Worm (Caenorhabditis elegans): ENCODE results near the gene cdh-5.

Gene cdh-5

DNA sequence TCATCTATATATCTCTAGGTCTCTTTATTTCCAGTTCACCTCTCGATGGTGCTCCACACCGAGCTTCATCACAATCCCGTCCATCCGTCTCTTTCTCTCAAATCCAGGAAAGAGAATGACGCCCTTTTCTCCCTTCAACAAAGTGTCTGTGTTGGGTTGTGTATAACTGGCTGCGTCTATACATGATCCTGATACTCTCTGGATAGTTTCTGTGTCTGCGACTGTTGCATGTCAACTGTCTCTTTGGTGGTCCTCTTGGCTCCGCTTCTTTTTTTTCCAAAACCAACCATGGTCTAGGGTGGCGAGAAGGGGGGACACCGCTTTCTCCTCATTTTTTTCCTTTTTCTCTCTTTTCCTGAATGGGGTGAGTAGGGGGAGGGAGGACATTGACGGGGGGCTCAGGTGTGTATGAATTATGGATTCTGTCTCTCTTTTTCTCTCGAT, 39.1 kb upstream of the cdh-5 start (continued):
- TF ChIP-seq nhr-111 (GFP tag; optimal IDR thresholded peaks at IDR 0.05) = no peak
- peak; percentile 33 for TF ChIP-seq hlh-30 (tag; optimal IDR thresholded peaks at IDR 0.05; ENCODE audit: insufficient read depth)
- no peak for TF ChIP-seq F49E8.2 (tag; optimal IDR thresholded peaks at IDR 0.05; ENCODE audit: borderline replicate concordance)
- TF ChIP-seq cey-2 (tag; optimal IDR thresholded peaks at IDR 0.05; ENCODE audit: borderline replicate concordance, insufficient read depth) = no peak
- TF ChIP-seq nhr-237 (tag; optimal IDR thresholded peaks at IDR 0.05) = no peak
- TF ChIP-seq unc-130 (GFP tag; optimal IDR thresholded peaks at IDR 0.05) = no peak
- peak; percentile 29 to 50 for TF ChIP-seq lsy-2 (tag; optimal IDR thresholded peaks at IDR 0.05)

DNA sequence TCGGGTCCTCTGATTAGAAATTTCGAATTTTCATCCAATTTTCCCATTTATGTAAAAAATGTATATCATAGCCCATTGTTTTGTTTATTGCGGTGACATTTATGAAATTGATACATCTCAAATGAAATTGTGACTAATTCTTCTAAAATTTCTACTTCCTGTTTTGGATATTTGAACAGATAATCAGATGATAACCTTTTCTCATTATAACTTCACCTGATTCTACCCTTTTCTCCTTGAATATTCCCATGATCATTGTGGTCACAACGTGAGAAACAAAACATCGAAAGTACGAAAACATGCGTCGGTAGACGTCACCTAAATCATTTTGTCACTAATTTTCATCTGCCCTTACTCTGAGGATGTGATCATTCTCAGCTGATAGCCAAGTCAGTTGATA, 38.5 kb upstream of the cdh-5 start:
- TF ChIP-seq spr-3 (GFP tag; optimal IDR thresholded peaks at IDR 0.05) = no peak
- TF ChIP-seq rbr-2 (tag; optimal IDR thresholded peaks at IDR 0.05) = no peak
- TF ChIP-seq hlh-30 (tag; optimal IDR thresholded peaks at IDR 0.05; ENCODE audit: insufficient read depth) = peak; percentile 29

DNA sequence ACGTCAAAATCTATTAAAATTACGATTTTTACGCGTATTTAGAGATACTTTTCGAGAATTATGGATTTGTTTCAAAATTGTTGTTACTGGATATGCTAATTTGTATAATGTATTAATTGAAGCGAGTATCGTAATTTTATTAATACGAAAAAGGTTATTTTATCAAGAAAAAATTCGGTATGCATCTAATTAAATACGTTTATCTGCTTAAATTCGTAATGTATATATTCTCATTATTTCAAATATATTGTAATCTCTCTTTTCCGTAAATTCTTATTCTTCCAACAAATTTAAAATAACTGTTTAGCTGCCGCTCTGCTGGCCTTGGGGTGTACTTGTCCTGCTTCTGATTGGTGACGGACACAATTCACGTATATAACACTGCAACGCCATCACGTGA, 37.7 kb upstream of the cdh-5 start, which contains the start of gene dgk-4:
Gene dgk-4, plus strand, starts transcription at position 301 of the 400 bp plus-strand sequence.
- no peak for TF ChIP-seq hlh-30 (tag; optimal IDR thresholded peaks at IDR 0.05; ENCODE audit: insufficient read depth)
- no peak for TF ChIP-seq lin-39 (tag; optimal IDR thresholded peaks at IDR 0.05)
- no peak for TF ChIP-seq Y48G9A.11 (GFP tag; IDR thresholded peaks at IDR 0.05)
- no peak for TF ChIP-seq tag-97 (GFP tag; IDR thresholded peaks at IDR 0.05)
- no peak for TF ChIP-seq ztf-7 (tag; optimal IDR thresholded peaks at IDR 0.05)
- no peak for TF ChIP-seq ceh-82 (tag; optimal IDR thresholded peaks at IDR 0.05)
- no peak for TF ChIP-seq hlh-11 (tag; optimal IDR thresholded peaks at IDR 0.05)
- TF ChIP-seq lin-38 (GFP tag; IDR thresholded peaks at IDR 0.05) = no peak
- no peak for TF ChIP-seq skn-1 (tag; optimal IDR thresholded peaks at IDR 0.05)
- no peak for TF ChIP-seq nhr-25 (tag; optimal IDR thresholded peaks at IDR 0.05; ENCODE audit: borderline replicate concordance, insufficient read depth)
- no peak for TF ChIP-seq arid-1 (GFP tag; conservative IDR thresholded peaks at IDR 0.05)
- no peak for TF ChIP-seq cey-2 (tag; optimal IDR thresholded peaks at IDR 0.05; ENCODE audit: borderline replicate concordance, insufficient read depth)
- no peak for TF ChIP-seq dmd-8 (GFP tag; IDR thresholded peaks at IDR 0.05)
- TF ChIP-seq duxl-1 (tag; optimal IDR thresholded peaks at IDR 0.05; ENCODE audit: poor library complexity) = no peak
- no peak for TF ChIP-seq ZK546.5 (tag; optimal IDR thresholded peaks at IDR 0.05)

DNA sequence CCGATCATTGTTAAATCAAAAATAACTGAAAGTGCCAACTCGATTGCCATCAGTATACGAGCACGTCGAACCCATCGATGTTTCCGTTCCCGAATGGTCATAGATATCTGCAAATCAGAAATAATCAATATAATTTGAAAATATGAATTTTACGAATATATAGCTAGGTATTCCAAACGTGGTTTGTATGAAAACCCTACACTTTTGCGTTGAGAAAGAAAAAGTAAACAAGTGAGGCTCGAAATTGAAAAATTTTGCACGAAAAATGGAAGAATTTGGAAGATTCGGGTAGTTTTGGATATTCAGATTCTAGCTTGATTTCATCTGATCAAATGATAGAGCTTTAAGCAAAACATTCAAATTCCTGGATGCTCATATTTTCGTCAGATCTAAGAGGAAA, 30.0 kb upstream of the cdh-5 start, which contains the start of gene F42A9.9:
Gene F42A9.9, minus strand, starts transcription at position 101 of the 400 bp plus-strand sequence.
- TF ChIP-seq nhr-48 (tag; optimal IDR thresholded peaks at IDR 0.05) = no peak
- no peak for TF ChIP-seq pqm-1 (tag; optimal IDR thresholded peaks at IDR 0.05)

DNA sequence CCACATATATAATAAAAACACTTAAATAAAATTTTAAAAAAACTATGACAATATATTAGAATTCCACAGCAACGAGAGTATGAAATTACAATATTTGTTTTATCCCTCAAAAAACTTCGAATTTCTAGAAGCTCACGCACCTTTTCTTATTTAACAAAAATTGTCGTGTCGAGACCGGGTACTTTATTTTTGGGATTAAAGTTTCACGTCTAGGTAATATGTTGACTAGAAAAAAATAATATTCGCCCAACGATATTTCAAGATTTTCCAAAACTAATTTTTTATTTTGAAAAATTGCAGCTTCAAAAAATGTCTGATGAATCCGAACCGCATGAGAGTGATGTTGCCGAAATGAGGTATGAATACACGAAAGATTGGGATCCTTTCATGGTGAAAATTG, 24.3 kb upstream of the cdh-5 start, which contains the start of gene C49C8.3:
Gene C49C8.3, plus strand, starts transcription at position 301 of the 400 bp plus-strand sequence.
- TF ChIP-seq nhr-28 (tag; optimal IDR thresholded peaks at IDR 0.05) (no peak), fkh-10 (GFP tag; optimal IDR thresholded peaks at IDR 0.05) (no peak), ceh-20 (GFP tag; IDR thresholded peaks at IDR 0.05) (no peak)

DNA sequence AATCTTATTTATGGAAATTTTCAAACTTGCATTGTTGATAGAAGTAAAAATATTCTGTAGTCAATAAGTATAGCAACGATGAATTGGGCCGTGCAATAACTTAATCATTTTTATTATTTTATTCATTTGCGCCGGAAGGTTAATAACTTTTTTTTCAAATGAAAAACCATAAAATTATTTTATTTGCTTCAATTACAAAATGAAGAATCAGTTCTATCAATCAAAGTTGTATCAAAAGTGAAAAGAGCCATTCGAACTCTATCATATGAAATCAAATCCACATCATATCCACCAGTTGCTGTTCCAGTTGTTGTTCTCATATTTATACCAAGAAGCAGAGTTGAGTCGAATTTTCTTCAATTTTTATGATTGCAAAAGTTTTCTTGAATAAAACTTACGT, 20.2 kb upstream of the cdh-5 start, which contains the start of gene cyp-33E1:
Gene cyp-33E1, minus strand, starts transcription at position 101 of the 400 bp plus-strand sequence.
- TF ChIP-seq lin-15B (tag; optimal IDR thresholded peaks at IDR 0.05) (no peak), daf-19 (GFP tag; conservative IDR thresholded peaks at IDR 0.05) (no peak)

DNA sequence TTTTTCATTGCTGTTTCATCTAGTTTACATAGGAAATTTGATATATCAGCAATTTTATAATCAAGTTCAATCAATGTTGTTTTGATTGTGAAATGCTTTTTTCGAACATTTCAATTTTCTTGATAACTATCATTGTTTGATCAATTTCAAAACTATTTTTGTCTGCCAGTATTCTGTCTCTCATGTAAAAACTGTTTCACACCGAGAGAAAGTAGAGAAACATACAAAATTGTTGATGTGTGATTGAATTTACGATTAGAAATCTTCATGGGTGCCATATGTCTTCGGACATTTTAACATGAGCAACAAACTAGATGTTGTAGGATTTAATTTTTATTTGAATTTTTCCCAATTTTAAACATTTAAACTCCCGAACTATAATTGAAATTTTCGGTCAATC, 18.0 kb upstream of the cdh-5 start, which contains the start of gene C49C8.2:
Gene C49C8.2, plus strand, starts transcription at position 393 of the 400 bp plus-strand sequence.
- no peak for TF ChIP-seq hif-1 (tag; optimal IDR thresholded peaks at IDR 0.05)
- peak; percentile 10; the same call in 1 of the 2 replicates for TF ChIP-seq dmd-6 (GFP tag; IDR thresholded peaks at IDR 0.05)
- TF ChIP-seq aha-1 (tag) = peak; percentile 57
- peak in 1 of 2 experiments; percentile 81 for TF ChIP-seq unc-62 (GFP tag; optimal IDR thresholded peaks at IDR 0.05 in 1 of 2)
- no peak for TF ChIP-seq unc-62 (tag; optimal IDR thresholded peaks at IDR 0.05)
- TF ChIP-seq nhr-77 (tag; optimal IDR thresholded peaks at IDR 0.05) = no peak
- TF ChIP-seq nhr-28 (tag; optimal IDR thresholded peaks at IDR 0.05) = peak; percentile 22
- TF ChIP-seq saeg-2 (GFP tag; IDR thresholded peaks at IDR 0.05) = no peak
- TF ChIP-seq rbr-2 (tag; optimal IDR thresholded peaks at IDR 0.05) = no peak
- TF ChIP-seq daf-16 (GFP tag; optimal IDR thresholded peaks at IDR 0.05) = no peak
- TF ChIP-seq daf-16 (tag; optimal IDR thresholded peaks at IDR 0.05) = peak; percentile 66
- no peak for TF ChIP-seq nhr-237 (tag; optimal IDR thresholded peaks at IDR 0.05)
- TF ChIP-seq T20F7.1 (GFP tag; optimal IDR thresholded peaks at IDR 0.05) = peak; percentile 28
- TF ChIP-seq hlh-11 (tag; optimal IDR thresholded peaks at IDR 0.05) = peak; percentile 51
- peak; percentile 56 for TF ChIP-seq dve-1 (tag; optimal IDR thresholded peaks at IDR 0.05; ENCODE audit: insufficient read depth)
